Fruit fly (Drosophila melanogaster) whole organism, embryonic: ENCODE data around the gene Muc11A.

ENCODE experiments used
- Abd-B ChIP-seq: fragments of 200-800 bp; sonication (Bioruptor generic); optimal IDR thresholded peaks from 2 replicates; lab custom pipeline; 2018; ENCODE audit warnings: missing biosample characterization, mild to moderate bottlenecking, missing genetic modification characterization, moderate library complexity
- Antp ChIP-seq: fragments of 200-800 bp; sonication (Bioruptor generic); optimal IDR thresholded peaks from 3 replicates; lab custom pipeline; 2016; ENCODE audit warnings: missing biosample characterization, missing genetic modification characterization
- Awh ChIP-seq: fragments of 200-800 bp; sonication (Bioruptor generic); IDR thresholded peaks from 2 replicates; pipeline ENCODE4, ENCODE4 v1.3.6; 2022; ENCODE audit warnings: missing biosample characterization, missing genetic modification characterization
- Blimp-1 ChIP-seq: fragments of 200-800 bp; sonication (Bioruptor generic); optimal IDR thresholded peaks from 3 replicates; lab custom pipeline; 2018; ENCODE audit warnings: missing biosample characterization, missing genetic modification characterization, mild to moderate bottlenecking, moderate library complexity, missing genetic modification reagents
- BtbVII ChIP-seq: fragments of 200-800 bp; sonication (Bioruptor generic); optimal IDR thresholded peaks from 3 replicates; lab custom pipeline; 2017; ENCODE audit warnings: missing biosample characterization, mild to moderate bottlenecking, missing genetic modification characterization
- CG12104 ChIP-seq: fragments of 200-800 bp; sonication (Bioruptor generic); optimal IDR thresholded peaks from 3 replicates; lab custom pipeline; 2016; ENCODE audit warnings: missing biosample characterization, missing genetic modification characterization
- CG14441 ChIP-seq: fragments of 200-800 bp; sonication (Bioruptor generic); IDR thresholded peaks from 2 replicates; pipeline ENCODE4 v1.3.6; 2022; ENCODE audit warnings: missing biosample characterization, missing genetic modification characterization
- CG30403 ChIP-seq: fragments of 200-800 bp; sonication (Bioruptor generic); optimal IDR thresholded peaks from 3 replicates; lab custom pipeline; 2016; ENCODE audit warnings: missing biosample characterization, missing genetic modification characterization
- CG31365 ChIP-seq: fragments of 200-800 bp; sonication (Bioruptor generic); optimal IDR thresholded peaks from 2 replicates; lab custom pipeline; 2018; ENCODE audit warnings: missing biosample characterization, mild to moderate bottlenecking, missing genetic modification characterization
- CG4282 ChIP-seq: fragments of 200-800 bp; sonication (Bioruptor generic); optimal IDR thresholded peaks from 2 replicates; lab custom pipeline; 2016; ENCODE audit warnings: missing biosample characterization, missing genetic modification characterization
- CG4404 ChIP-seq: fragments of 200-800 bp; sonication (Bioruptor generic); IDR thresholded peaks from 2 replicates; pipeline ENCODE4 v1.3.6; 2022; ENCODE audit warnings: missing biosample characterization, missing genetic modification characterization
- CG4730 ChIP-seq: fragments of 200-800 bp; sonication (Bioruptor generic); IDR thresholded peaks from 2 replicates; pipeline ENCODE4 v1.3.6; 2022; ENCODE audit warnings: missing biosample characterization, missing genetic modification characterization
- CG6654 ChIP-seq: fragments of 200-800 bp; sonication (Bioruptor generic); optimal IDR thresholded peaks from 2 replicates; lab custom pipeline; 2017; ENCODE audit warnings: missing biosample characterization, mild to moderate bottlenecking, missing genetic modification characterization
- CG7839 ChIP-seq: fragments of 200-800 bp; sonication (Bioruptor generic); optimal IDR thresholded peaks from 3 replicates; lab custom pipeline; 2018; ENCODE audit warnings: missing biosample characterization, mild to moderate bottlenecking, missing genetic modification characterization, moderate library complexity
- CG7928 ChIP-seq: fragments of 200-800 bp; sonication (Bioruptor generic); optimal IDR thresholded peaks from 2 replicates; lab custom pipeline; 2017; ENCODE audit warnings: missing biosample characterization, mild to moderate bottlenecking, missing genetic modification characterization
- CG7963 ChIP-seq: fragments of 200-800 bp; sonication (Bioruptor generic); IDR thresholded peaks from 3 replicates; pipeline ENCODE4 v1.3.6; 2022; ENCODE audit warnings: missing biosample characterization, missing genetic modification characterization; ENCODE audit not compliant: partially characterized antibody
- CG9609 ChIP-seq: fragments of 200-800 bp; sonication (Bioruptor generic); optimal IDR thresholded peaks from 3 replicates; lab custom pipeline; 2016; ENCODE audit warnings: missing biosample characterization, missing genetic modification characterization
- D19A ChIP-seq: fragments of 200-800 bp; optimal IDR thresholded peaks from 3 replicates; lab custom pipeline; 2019; ENCODE audit warnings: missing biosample characterization, mild to moderate bottlenecking, missing genetic modification characterization, moderate library complexity
- ERR ChIP-seq: fragments of 200-800 bp; sonication (Bioruptor generic); optimal IDR thresholded peaks from 2 replicates; lab custom pipeline; 2016; ENCODE audit warnings: missing biosample characterization, missing genetic modification characterization
- Elba2 ChIP-seq: fragments of 200-800 bp; sonication (Bioruptor generic); optimal IDR thresholded peaks from 3 replicates; lab custom pipeline; 2016; ENCODE audit warnings: missing biosample characterization, missing genetic modification characterization
- Gug ChIP-seq: fragments of 200-800 bp; sonication (Bioruptor generic); IDR thresholded peaks from 4 replicates; pipeline ENCODE4 v1.3.6; 2022; ENCODE audit warnings: missing biosample characterization, missing genetic modification characterization
- HLH3B ChIP-seq: fragments of 200-800 bp; sonication (Bioruptor generic); IDR thresholded peaks from 2 replicates; pipeline ENCODE4 v1.3.6; 2022; ENCODE audit warnings: missing biosample characterization, missing genetic modification characterization
- Hmr ChIP-seq: fragments of 200-800 bp; sonication (Bioruptor generic); optimal IDR thresholded peaks from 3 replicates; lab custom pipeline; 2017; ENCODE audit warnings: mild to moderate bottlenecking, missing biosample characterization, missing genetic modification reagents, missing genetic modification characterization
- Hmx ChIP-seq: fragments of 200-800 bp; sonication (Bioruptor generic); optimal IDR thresholded peaks from 2 replicates; lab custom pipeline; 2016; ENCODE audit warnings: missing biosample characterization, missing genetic modification characterization
- Mad ChIP-seq: fragments of 200-800 bp; sonication (Bioruptor generic); optimal IDR thresholded peaks from 2 replicates; lab custom pipeline; 2016; ENCODE audit warnings: missing biosample characterization, missing genetic modification characterization
- Mes4 ChIP-seq: fragments of 200-800 bp; sonication (Bioruptor generic); optimal IDR thresholded peaks from 2 replicates; lab custom pipeline; 2016; ENCODE audit warnings: missing biosample characterization, missing genetic modification characterization
- Mrtf ChIP-seq: fragments of 200-800 bp; sonication (Bioruptor generic); IDR thresholded peaks from 3 replicates; pipeline ENCODE4 v1.3.6; 2022; ENCODE audit warnings: missing biosample characterization, missing genetic modification characterization
- Poxn ChIP-seq: fragments of 200-800 bp; sonication (Bioruptor generic); IDR thresholded peaks from 2 replicates; pipeline ENCODE4 v1.3.6; 2022; ENCODE audit warnings: missing biosample characterization, missing genetic modification characterization
- Sox100B ChIP-seq: fragments of 200-800 bp; sonication (Bioruptor generic); optimal IDR thresholded peaks from 3 replicates; lab custom pipeline; 2018; ENCODE audit warnings: missing biosample characterization, mild to moderate bottlenecking, missing genetic modification characterization
- Taf1 ChIP-seq: fragments of 200-800 bp; sonication (Bioruptor generic); IDR thresholded peaks from 2 replicates; pipeline ENCODE4 v1.3.6; 2022; ENCODE audit warnings: missing biosample characterization, missing genetic modification characterization
- aop ChIP-seq: fragments of 200-800 bp; sonication (Bioruptor generic); IDR thresholded peaks from 2 replicates; pipeline ENCODE4 v1.3.6; 2022; ENCODE audit warnings: missing biosample characterization, missing genetic modification characterization
- bab2 ChIP-seq: fragments of 200-800 bp; sonication (Bioruptor generic); optimal IDR thresholded peaks from 2 replicates; lab custom pipeline; 2016; ENCODE audit warnings: missing biosample characterization, missing genetic modification characterization
- dati ChIP-seq: fragments of 200-800 bp; sonication (Bioruptor generic); IDR thresholded peaks from 2 replicates; pipeline ENCODE4 v1.3.6; 2022; ENCODE audit warnings: missing biosample characterization, missing genetic modification characterization
- exex ChIP-seq: fragments of 200-800 bp; sonication (Bioruptor generic); optimal IDR thresholded peaks from 4 replicates; lab custom pipeline; 2018; ENCODE audit warnings: missing biosample characterization, mild to moderate bottlenecking, missing genetic modification characterization, moderate library complexity
- fu2 ChIP-seq: fragments of 200-800 bp; sonication (Bioruptor generic); optimal IDR thresholded peaks from 2 replicates; lab custom pipeline; 2016; ENCODE audit warnings: missing biosample characterization, missing genetic modification characterization
- gem ChIP-seq: fragments of 200-800 bp; sonication (Bioruptor generic); optimal IDR thresholded peaks from 2 replicates; lab custom pipeline; 2019; ENCODE audit warnings: missing biosample characterization, mild to moderate bottlenecking, missing genetic modification characterization, moderate library complexity
- gfzf ChIP-seq: fragments of 200-800 bp; sonication (Bioruptor generic); optimal IDR thresholded peaks from 2 replicates; lab custom pipeline; 2016; ENCODE audit warnings: missing biosample characterization, mild to moderate bottlenecking, missing genetic modification characterization, moderate library complexity
- grn ChIP-seq: fragments of 200-800 bp; sonication (Bioruptor generic); optimal IDR thresholded peaks from 3 replicates; lab custom pipeline; 2017; ENCODE audit warnings: missing biosample characterization, missing genetic modification characterization
- lola ChIP-seq, 3 experiments: fragments of >200 bp in 2 of 3; fragments of 200-800 bp in 1 of 3; sonication (Bioruptor generic) in 1 of 3; optimal IDR thresholded peaks; 2 replicates each; lab custom pipeline; 2017 to 2019; ENCODE audit warnings: missing biosample characterization in 3 of 3, missing genetic modification characterization in 3 of 3, mild to moderate bottlenecking in 1 of 3, moderate library complexity in 1 of 3
- mam ChIP-seq: fragments of 200-800 bp; sonication (Bioruptor generic); optimal IDR thresholded peaks from 3 replicates; lab custom pipeline; 2016; ENCODE audit warnings: missing biosample characterization, missing genetic modification characterization
- mld ChIP-seq: fragments of 200-800 bp; sonication (Bioruptor generic); IDR thresholded peaks from 3 replicates; pipeline ENCODE4 v1.3.6; 2022; ENCODE audit warnings: missing biosample characterization, missing genetic modification characterization; ENCODE audit not compliant: partially characterized antibody
- nmo ChIP-seq: fragments of 200-800 bp; sonication (Bioruptor generic); optimal IDR thresholded peaks from 2 replicates; lab custom pipeline; 2018; ENCODE audit warnings: missing biosample characterization, mild to moderate bottlenecking, missing genetic modification characterization, moderate library complexity
- rib ChIP-seq: fragments of 200-800 bp; sonication (Bioruptor generic); IDR thresholded peaks from 2 replicates; pipeline ENCODE4 v1.3.6; 2022; ENCODE audit warnings: missing biosample characterization, missing genetic modification characterization
- row ChIP-seq: fragments of 200-800 bp; sonication (Bioruptor generic); IDR thresholded peaks from 3 replicates; pipeline ENCODE4 v1.3.6; 2022; ENCODE audit warnings: missing biosample characterization, missing genetic modification characterization
- sc ChIP-seq, 3 experiments: fragments of >200 bp in 2 of 3; fragments of 200-800 bp in 1 of 3; sonication (Bioruptor generic) in 1 of 3; optimal IDR thresholded peaks; 2 replicates in 2 of 3; 3 replicates in 1 of 3; lab custom pipeline; 2017; ENCODE audit warnings: mild to moderate bottlenecking in 1 of 3, missing biosample characterization in 1 of 3, missing genetic modification characterization in 1 of 3, missing genetic modification reagents in 1 of 3
- scrt ChIP-seq: fragments of 200-800 bp; sonication (Bioruptor generic); optimal IDR thresholded peaks from 2 replicates; lab custom pipeline; 2018; ENCODE audit warnings: missing biosample characterization, mild to moderate bottlenecking, missing genetic modification characterization, moderate library complexity
- slp2 ChIP-seq: fragments of 200-800 bp; sonication (Bioruptor generic); optimal IDR thresholded peaks from 2 replicates; lab custom pipeline; 2016; ENCODE audit warnings: missing biosample characterization, missing genetic modification characterization
- trem ChIP-seq: fragments of 200-800 bp; optimal IDR thresholded peaks from 3 replicates; lab custom pipeline; 2019; ENCODE audit warnings: missing biosample characterization, mild to moderate bottlenecking, missing genetic modification characterization, moderate library complexity
- tx ChIP-seq: fragments of 200-800 bp; sonication (Bioruptor generic); optimal IDR thresholded peaks from 2 replicates; lab custom pipeline; 2016; ENCODE audit warnings: missing biosample characterization, missing genetic modification characterization
- z ChIP-seq: fragments of 200-800 bp; sonication (Bioruptor generic); IDR thresholded peaks from 3 replicates; pipeline ENCODE4 v1.3.6; 2022; ENCODE audit warnings: missing biosample characterization, missing genetic modification characterization
- zf30C ChIP-seq: fragments of 200-800 bp; sonication (Bioruptor generic); optimal IDR thresholded peaks from 3 replicates; lab custom pipeline; 2018; ENCODE audit warnings: missing biosample characterization, mild to moderate bottlenecking, missing genetic modification characterization

Gene Muc11A

dm6 chrX:12090195-12090784 is 30.7 kb downstream of the Muc11A start (continued):
- no peak for TF ChIP-seq CG14441 (GFP tag; lab: Robert Waterston, UW)
- TF ChIP-seq bab2 (GFP tag; lab: Kevin White, UChicago): no peak
- TF ChIP-seq dati (GFP tag; lab: Robert Waterston, UW): no peak
- no peak for TF ChIP-seq BtbVII (GFP tag; lab: Kevin White, UChicago)
- no peak for TF ChIP-seq Mad (GFP tag; lab: Kevin White, UChicago)
- no peak for TF ChIP-seq CG7963 (GFP tag; lab: Robert Waterston, UW)
- TF ChIP-seq CG6654 (GFP tag; lab: Kevin White, UChicago): no peak
- TF ChIP-seq slp2 (GFP tag; lab: Kevin White, UChicago): no peak
- no peak for TF ChIP-seq tx (GFP tag; lab: Kevin White, UChicago)
- TF ChIP-seq CG4730 (GFP tag; lab: Robert Waterston, UW): no peak
- TF ChIP-seq zf30C (GFP tag; lab: Kevin White, UChicago): no peak
- TF ChIP-seq lola (GFP tag; optimal IDR thresholded peaks at IDR 0.05; lab: Kevin White, UChicago): peak in 1 of 3 experiments; percentile 54
- TF ChIP-seq D19A: peak; percentile 29
- no peak for TF ChIP-seq Awh (GFP tag; lab: Robert Waterston, UW)
- TF ChIP-seq CG7928: no peak
- no peak for TF ChIP-seq CG9609 (GFP tag; lab: Kevin White, UChicago)
- no peak for TF ChIP-seq Gug
- no peak for TF ChIP-seq grn
- no peak for TF ChIP-seq exex (tag; lab: Kevin White, UChicago)
- TF ChIP-seq CG4282 (GFP tag; lab: Kevin White, UChicago): no peak
- no peak for TF ChIP-seq Antp (GFP tag; lab: Kevin White, UChicago)
- peak; percentile 45 for TF ChIP-seq trem
- no peak for TF ChIP-seq mld (GFP tag; lab: Robert Waterston, UW)
- peak; percentile 70 for TF ChIP-seq gem (tag; lab: Kevin White, UChicago)
- TF ChIP-seq row (GFP tag; lab: Robert Waterston, UW): peak; percentile 32; the same call in 1 of the 3 replicates
- TF ChIP-seq nmo (GFP tag; lab: Kevin White, UChicago): peak; percentile 25
- TF ChIP-seq CG12104 (GFP tag; lab: Kevin White, UChicago): no peak
- TF ChIP-seq Poxn (GFP tag; lab: Robert Waterston, UW): no peak
- TF ChIP-seq Blimp-1: peak; percentile 36
- TF ChIP-seq rib (GFP tag; lab: Robert Waterston, UW): no peak
- peak; percentile 34 for TF ChIP-seq CG7839
- TF ChIP-seq Abd-B (GFP tag; lab: Kevin White, UChicago): no peak
- TF ChIP-seq ERR: no peak
- peak; percentile 17 for TF ChIP-seq CG30403 (GFP tag; lab: Kevin White, UChicago)
- TF ChIP-seq aop (GFP tag; lab: Robert Waterston, UW): no peak
- TF ChIP-seq Taf1: no peak
- TF ChIP-seq Mes4: no peak
- TF ChIP-seq Mrtf (GFP tag; lab: Robert Waterston, UW): no peak
- no peak for TF ChIP-seq mam (GFP tag; lab: Kevin White, UChicago)
- TF ChIP-seq CG31365: no peak
- no peak for TF ChIP-seq fu2 (GFP tag; lab: Kevin White, UChicago)
- TF ChIP-seq HLH3B: no peak
- TF ChIP-seq Elba2 (GFP tag; lab: Kevin White, UChicago): no peak
- peak; percentile 4 for TF ChIP-seq Hmr
- TF ChIP-seq sc (optimal IDR thresholded peaks at IDR 0.05; lab: Kevin White, UChicago): no peak
- peak; percentile 9 for TF ChIP-seq sc (GFP tag; optimal IDR thresholded peaks at IDR 0.05; lab: Kevin White, UChicago)
- TF ChIP-seq scrt (GFP tag; lab: Kevin White, UChicago): no peak
- no peak for TF ChIP-seq Hmx
- TF ChIP-seq z (GFP tag; lab: Robert Waterston, UW): no peak
- TF ChIP-seq gfzf (GFP tag; lab: Kevin White, UChicago): no peak
- peak; percentile 35 for TF ChIP-seq Sox100B (GFP tag; lab: Kevin White, UChicago)
- no peak for TF ChIP-seq CG4404 (GFP tag; lab: Robert Waterston, UW)
